Worm (Caenorhabditis elegans): ENCODE results near the gene acc-3.
A peak's percentile ranks its signal among the peaks of the same experiment; 100 is the strongest.

acc-3 gene

DNA sequence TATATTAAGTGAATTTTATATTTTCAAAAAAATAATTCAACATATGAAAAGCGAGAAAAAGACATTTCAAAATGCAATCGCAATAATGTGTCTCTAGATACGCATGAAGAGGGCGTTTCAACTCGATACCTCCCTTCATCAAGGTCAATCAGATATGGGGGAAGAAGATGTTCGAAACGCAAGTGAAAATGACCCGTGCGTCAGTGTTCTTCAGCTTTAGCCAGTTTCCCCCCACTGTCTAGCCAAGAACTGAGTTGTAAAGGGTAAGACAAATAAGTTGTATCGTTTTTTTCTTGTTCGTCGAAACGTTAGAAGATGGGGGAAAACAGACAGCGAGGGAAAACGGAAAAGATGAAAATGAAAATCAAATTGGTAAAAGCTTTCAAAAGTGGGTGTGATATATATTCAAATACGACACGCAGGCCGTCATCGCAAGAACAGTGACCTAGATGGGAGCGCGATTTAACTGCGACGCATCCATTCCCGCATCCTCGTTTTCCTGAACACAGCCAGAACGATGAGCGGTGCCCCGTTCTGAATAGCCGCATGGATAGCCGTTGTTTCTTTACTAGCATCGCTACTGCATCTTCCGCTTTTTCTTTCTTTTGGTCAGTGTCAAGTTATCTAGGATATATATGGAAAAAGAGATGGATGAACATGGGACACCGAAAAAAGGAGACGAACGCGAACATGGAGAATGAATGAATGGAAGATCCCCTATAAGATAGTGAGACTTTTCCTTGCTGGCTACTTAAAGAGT, 32.5 kb downstream of the acc-3 start:
- TF ChIP-seq ceh-63 (GFP tag; optimal IDR thresholded peaks at IDR 0.05) (no peak), blmp-1 (tag; optimal IDR thresholded peaks at IDR 0.05) (peak; percentile 66), lin-14 (GFP tag; optimal IDR thresholded peaks at IDR 0.05) (peak; percentile 21)

DNA sequence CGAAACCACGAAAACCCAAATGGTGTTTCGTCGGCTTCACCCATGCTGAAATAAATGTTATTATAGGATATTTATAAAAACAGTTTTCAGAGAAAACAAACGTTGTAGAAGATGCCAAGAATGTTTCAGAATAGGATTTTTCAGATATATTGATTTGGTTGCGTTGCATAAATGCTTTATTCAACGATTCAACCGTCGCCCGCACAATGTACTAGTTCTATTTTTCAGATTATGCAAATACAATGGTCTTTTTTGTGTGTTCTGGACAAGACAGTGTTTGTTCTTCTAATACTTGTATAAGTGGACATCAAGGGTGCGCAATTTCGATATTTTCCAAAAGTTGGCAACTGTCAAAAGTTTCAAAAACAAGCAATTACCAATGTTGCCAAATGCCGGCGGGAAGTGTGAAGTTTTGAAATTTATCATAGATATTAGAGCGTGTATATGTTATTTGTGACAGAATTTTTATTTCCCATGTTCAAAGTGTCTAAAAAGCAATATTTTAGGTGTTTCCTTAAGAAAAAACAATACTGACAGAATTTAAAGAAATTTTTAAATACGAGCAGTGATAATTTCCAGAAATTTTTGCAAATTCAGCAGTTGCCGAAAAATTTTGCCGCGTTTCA, 36.0 kb downstream of the acc-3 start, which contains the start of gene K02G10.5:
K02G10.5 (minus strand) TSS at position 51 of the 626 bp plus-strand sequence.
- TF ChIP-seq lin-13 (GFP tag; optimal IDR thresholded peaks at IDR 0.05) (no peak), lin-35 (GFP tag; optimal IDR thresholded peaks at IDR 0.05) (no peak), nhr-20 (tag; optimal IDR thresholded peaks at IDR 0.05) (no peak), C34B4.2 (tag; optimal IDR thresholded peaks at IDR 0.05) (no peak), alr-1 (tag; optimal IDR thresholded peaks at IDR 0.05; ENCODE audit: borderline replicate concordance) (no peak)

DNA sequence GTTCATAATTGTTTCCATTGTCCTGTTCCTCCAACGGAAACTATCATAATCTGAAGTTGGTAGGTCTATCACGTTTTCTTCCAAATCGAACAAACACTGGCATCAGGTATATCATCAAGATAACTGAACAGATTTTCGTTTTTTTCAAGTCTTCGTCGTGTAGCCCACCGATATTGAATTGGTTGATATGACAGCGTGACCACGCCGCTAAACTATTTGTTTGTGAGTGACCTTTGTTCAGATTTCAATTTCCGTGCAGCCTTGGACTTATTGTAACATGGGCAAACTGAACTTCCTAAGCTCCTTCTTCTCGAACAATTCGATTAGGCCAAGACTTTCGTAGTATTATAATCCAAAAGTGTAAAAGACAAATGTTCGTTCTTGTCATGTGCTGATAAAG, 41.7 kb downstream of the acc-3 start:
- no peak for TF ChIP-seq ceh-90 (tag; optimal IDR thresholded peaks at IDR 0.05)
- TF ChIP-seq lin-14 (GFP tag; optimal IDR thresholded peaks at IDR 0.05): peak; percentile 23
- TF ChIP-seq ceh-63 (GFP tag; optimal IDR thresholded peaks at IDR 0.05): no peak
- TF ChIP-seq elt-3 (tag; optimal IDR thresholded peaks at IDR 0.05): peak in 1 of 6 experiments; percentile 9
- no peak for TF ChIP-seq fkh-8 (tag; optimal IDR thresholded peaks at IDR 0.05)
- no peak for TF ChIP-seq ceh-88 (GFP tag; IDR thresholded peaks at IDR 0.05)
- no peak for TF ChIP-seq swsn-7 (tag; optimal IDR thresholded peaks at IDR 0.05)
- TF ChIP-seq mab-9 (GFP tag; IDR thresholded peaks at IDR 0.05): no peak

DNA sequence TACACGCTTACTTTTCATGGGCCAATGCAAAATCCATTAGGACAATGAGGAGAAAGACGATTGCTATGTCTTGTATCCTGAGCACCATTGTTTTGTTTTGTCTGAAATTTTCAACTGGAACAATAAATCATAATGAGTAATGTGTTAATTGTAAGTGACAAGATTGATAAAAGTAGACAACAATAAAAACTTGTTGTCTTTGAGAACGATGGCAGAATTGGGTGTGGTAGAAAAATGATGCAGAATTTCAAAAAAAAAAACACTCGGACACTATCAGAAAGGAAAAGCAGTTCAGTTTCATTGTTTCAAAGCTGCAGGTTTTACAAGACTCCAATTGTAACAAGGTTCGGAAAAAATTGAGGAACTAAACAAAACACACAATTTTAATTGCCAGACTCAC, 44.7 kb downstream of the acc-3 start, which contains the start of gene K02G10.15:
K02G10.15 (minus strand) TSS at position 101 of the 400 bp plus-strand sequence.
- TF ChIP-seq lin-15B (tag; optimal IDR thresholded peaks at IDR 0.05): no peak
- no peak for TF ChIP-seq nhr-19 (GFP tag; conservative IDR thresholded peaks at IDR 0.05)
- TF ChIP-seq nhr-76 (tag; optimal IDR thresholded peaks at IDR 0.05): no peak
- no peak for TF ChIP-seq fkh-4 (tag; optimal IDR thresholded peaks at IDR 0.05; ENCODE audit: borderline replicate concordance)
- TF ChIP-seq fkh-10 (GFP tag; optimal IDR thresholded peaks at IDR 0.05): no peak

DNA sequence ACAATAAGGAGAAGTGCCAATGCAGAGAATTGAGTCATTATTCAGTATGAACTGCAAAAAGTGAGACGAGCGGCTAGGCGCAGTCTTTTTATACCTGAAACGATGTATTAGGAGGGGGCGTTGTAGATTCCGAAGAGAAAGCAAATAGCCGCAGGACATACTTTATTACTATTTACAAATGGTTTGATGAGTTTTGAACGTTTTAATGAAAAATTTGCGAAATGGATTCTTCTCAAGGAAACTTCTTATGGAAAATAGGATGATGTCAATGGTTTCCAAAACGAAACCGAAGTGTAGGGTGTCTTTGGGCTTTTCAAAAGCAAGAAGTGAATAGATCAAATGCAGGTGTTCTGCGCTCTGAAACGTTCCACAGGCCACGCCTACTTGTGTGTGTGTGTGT, 49.3 kb downstream of the acc-3 start, which contains the start of gene flp-11:
flp-11 (minus strand) TSS at position 101 of the 400 bp plus-strand sequence.
- TF ChIP-seq C04F5.9 (tag; optimal IDR thresholded peaks at IDR 0.05): no peak
- no peak for TF ChIP-seq fkh-10 (GFP tag; optimal IDR thresholded peaks at IDR 0.05)
- TF ChIP-seq aha-1 (tag; optimal IDR thresholded peaks at IDR 0.05): no peak
- TF ChIP-seq irx-1 (tag; optimal IDR thresholded peaks at IDR 0.05): no peak
- TF ChIP-seq pax-3 (tag; optimal IDR thresholded peaks at IDR 0.05): no peak
- no peak for TF ChIP-seq nhr-47 (tag; optimal IDR thresholded peaks at IDR 0.05)
- no peak for TF ChIP-seq sup-37 (GFP tag; optimal IDR thresholded peaks at IDR 0.05)
- no peak for TF ChIP-seq C34B4.2 (tag; optimal IDR thresholded peaks at IDR 0.05)
- TF ChIP-seq elt-3 (tag; optimal IDR thresholded peaks at IDR 0.05): no peak
- TF ChIP-seq lin-15B (tag; optimal IDR thresholded peaks at IDR 0.05): no peak
- no peak for TF ChIP-seq swsn-7 (tag; optimal IDR thresholded peaks at IDR 0.05)
- TF ChIP-seq zip-4 (GFP tag; optimal IDR thresholded peaks at IDR 0.05): no peak
- TF ChIP-seq fkh-8 (tag; optimal IDR thresholded peaks at IDR 0.05): no peak
- no peak for TF ChIP-seq tbx-2 (tag; optimal IDR thresholded peaks at IDR 0.05)
- TF ChIP-seq hlh-17 (GFP tag; optimal IDR thresholded peaks at IDR 0.05; ENCODE audit: borderline replicate concordance): no peak
- no peak for TF ChIP-seq nhr-237 (tag; optimal IDR thresholded peaks at IDR 0.05)
- no peak for TF ChIP-seq ces-1 (GFP tag; optimal IDR thresholded peaks at IDR 0.05)
- no peak for TF ChIP-seq grh-1 (GFP tag; IDR thresholded peaks at IDR 0.05)

All from whole organism, L1 larva.